Fruit fly (Drosophila melanogaster): ENCODE measurements around the gene Gbeta13F.

The Gbeta13F gene

DNA sequence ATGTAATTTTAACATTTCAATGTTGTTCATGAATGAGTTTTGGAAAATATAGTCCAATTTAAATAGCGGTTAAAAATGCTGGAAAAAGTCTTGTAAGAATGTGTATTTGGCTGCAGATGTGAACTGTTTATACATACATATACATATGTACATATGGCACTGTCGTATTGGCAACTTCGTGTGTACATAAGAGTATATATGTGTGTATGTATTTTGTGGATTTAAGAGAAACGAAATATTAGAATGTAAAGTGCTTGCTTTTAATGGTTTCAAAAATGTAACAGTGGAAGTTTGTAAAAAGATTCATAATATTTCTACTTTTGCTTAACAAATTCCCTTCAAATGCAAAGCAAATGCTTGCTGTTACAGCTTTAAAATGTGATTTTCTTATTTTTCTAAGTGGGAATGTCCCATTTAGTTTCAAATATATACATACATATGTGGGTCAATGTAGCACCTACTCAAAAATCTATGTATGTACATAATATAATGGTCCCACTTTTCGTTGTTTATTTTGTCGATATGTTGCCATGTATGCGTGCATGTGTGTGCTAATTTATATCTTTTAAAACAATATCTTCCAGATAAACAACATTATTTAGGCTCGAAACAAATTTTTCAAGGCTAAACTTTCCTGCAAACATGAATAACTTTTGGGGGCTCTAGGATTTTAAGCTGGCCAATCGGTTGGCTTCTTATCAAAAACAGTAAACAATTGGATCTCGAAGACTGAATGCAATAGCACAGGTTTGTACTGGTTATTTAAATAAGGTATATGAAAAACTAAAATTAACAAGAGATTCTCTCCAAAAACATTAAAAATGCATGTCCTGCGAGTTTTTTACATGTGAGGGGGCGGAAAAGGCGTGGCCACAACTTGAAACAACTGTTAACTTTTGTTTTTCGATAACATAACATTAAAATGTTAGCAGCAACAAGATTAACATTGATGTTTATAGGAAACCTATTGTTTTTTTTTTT is 11.2 kb downstream of the Gbeta13F start (continued):
- TF ChIP-seq CG4820 (GFP tag; optimal IDR thresholded peaks at IDR 0.05) (no peak), dpn (GFP tag; optimal IDR thresholded peaks at IDR 0.05) (peak in 1 of 2 experiments; percentile 58), CG15269 (tag; optimal IDR thresholded peaks at IDR 0.05) (no peak), Hr39 (optimal IDR thresholded peaks at IDR 0.05) (no peak), Hr51 (GFP tag; optimal IDR thresholded peaks at IDR 0.05) (peak in 1 of 2 experiments; percentile 49), Neu2 (GFP tag; optimal IDR thresholded peaks at IDR 0.05; ENCODE audit: borderline replicate concordance) (no peak), chif (GFP tag; optimal IDR thresholded peaks at IDR 0.05) (peak in 1 of 2 experiments; percentile 3), CG17359 (tag; optimal IDR thresholded peaks at IDR 0.05) (peak; percentile 78), CG3163 (GFP tag; optimal IDR thresholded peaks at IDR 0.05) (peak; percentile 57), MBD-R2 (GFP tag; IDR thresholded peaks at IDR 0.05) (no peak), HLHmδ (GFP tag; optimal IDR thresholded peaks at IDR 0.05) (no peak), CG8944 (GFP tag; optimal IDR thresholded peaks at IDR 0.05) (no peak), Sry-β (GFP tag; optimal IDR thresholded peaks at IDR 0.05) (no peak), CG3726 (GFP tag; IDR thresholded peaks at IDR 0.05) (no peak), CG11398 (GFP tag; optimal IDR thresholded peaks at IDR 0.05) (peak; percentile 31), Sry-δ (GFP tag; optimal IDR thresholded peaks at IDR 0.05) (peak; percentile 25), CG8089 (GFP tag; optimal IDR thresholded peaks at IDR 0.05) (peak; percentile 53), CG1647 (GFP tag; optimal IDR thresholded peaks at IDR 0.05) (peak; percentile 41), CG3995 (GFP tag; optimal IDR thresholded peaks at IDR 0.05) (no peak), CG1233 (GFP tag; optimal IDR thresholded peaks at IDR 0.05) (no peak), Chrac-16 (GFP tag; optimal IDR thresholded peaks at IDR 0.05) (no peak), CG11456 (GFP tag; IDR thresholded peaks at IDR 0.05) (no peak), Hsf (GFP tag; optimal IDR thresholded peaks at IDR 0.05) (no peak), zen (tag; optimal IDR thresholded peaks at IDR 0.05) (no peak), Usf (GFP tag; optimal IDR thresholded peaks at IDR 0.05) (no peak), Hmx (GFP tag; optimal IDR thresholded peaks at IDR 0.05) (no peak), CG7928 (GFP tag; optimal IDR thresholded peaks at IDR 0.05) (no peak), CG9609 (GFP tag; optimal IDR thresholded peaks at IDR 0.05) (no peak), phol (tag; optimal IDR thresholded peaks at IDR 0.05) (no peak), CG11093 (GFP tag; IDR thresholded peaks at IDR 0.05) (no peak), CG15479 (GFP tag; optimal IDR thresholded peaks at IDR 0.05) (no peak), Max (GFP tag; optimal IDR thresholded peaks at IDR 0.05) (peak; percentile 35), CG17802 (tag; optimal IDR thresholded peaks at IDR 0.05) (no peak), CG9437 (GFP tag; optimal IDR thresholded peaks at IDR 0.05) (no peak), tll (GFP tag; optimal IDR thresholded peaks at IDR 0.05) (no peak), CG2129 (GFP tag; IDR thresholded peaks at IDR 0.05; ENCODE audit: partially characterized antibody) (no peak), CG30403 (GFP tag; optimal IDR thresholded peaks at IDR 0.05) (no peak), eyg (GFP tag; optimal IDR thresholded peaks at IDR 0.05) (peak; percentile 54), Aef1 (GFP tag; IDR thresholded peaks at IDR 0.05) (no peak), sqz (GFP tag; optimal IDR thresholded peaks at IDR 0.05) (no peak), NfI (GFP tag; optimal IDR thresholded peaks at IDR 0.05) (no peak), MESR4 (GFP tag; optimal IDR thresholded peaks at IDR 0.05) (no peak), BEAF-32 (GFP tag; optimal IDR thresholded peaks at IDR 0.05) (no peak), CG17385 (GFP tag; optimal IDR thresholded peaks at IDR 0.05) (peak; percentile 69), fd64A (GFP tag; optimal IDR thresholded peaks at IDR 0.05) (peak; percentile 63), Bgb (GFP tag; IDR thresholded peaks at IDR 0.05; ENCODE audit: partially characterized antibody) (no peak), bowl (GFP tag; IDR thresholded peaks at IDR 0.05) (no peak), CG14965 (GFP tag; optimal IDR thresholded peaks at IDR 0.05; ENCODE audit: borderline replicate concordance) (no peak)

Data from whole organism, embryonic.